Worm (Caenorhabditis elegans) whole organism, L2 larva: ENCODE measurements around the gene rpb-2.

ENCODE experiments used
- C34F6.9 ChIP-seq: fragments of 150-350 bp; optimal IDR thresholded peaks from 2 replicates; lab custom pipeline; 2014; ENCODE audit warnings: missing biosample characterization, missing genetic modification characterization
- F13H6.1 ChIP-seq: sonication (generic microtip); optimal IDR thresholded peaks from 2 replicates; lab custom pipeline; 2016; ENCODE audit warnings: missing genetic modification characterization, missing compliant biosample characterization
- R02D3.7 ChIP-seq: fragments of 150-350 bp; optimal IDR thresholded peaks from 2 replicates; lab custom pipeline; 2014; ENCODE audit warnings: missing biosample characterization, missing genetic modification characterization
- ZK546.5 ChIP-seq: sonication (generic microtip); optimal IDR thresholded peaks from 2 replicates; lab custom pipeline; 2017; ENCODE audit warnings: missing biosample characterization, missing genetic modification characterization
- aly-2 ChIP-seq: fragments of 150-350 bp; optimal IDR thresholded peaks from 2 replicates; lab custom pipeline; 2014; ENCODE audit warnings: missing biosample characterization, missing genetic modification characterization
- ama-1 ChIP-seq: fragments of 150-350 bp; optimal IDR thresholded peaks from 2 replicates; lab custom pipeline; 2018; ENCODE audit warnings: inconsistent platforms
- blmp-1 ChIP-seq: sonication (generic microtip); optimal IDR thresholded peaks from 2 replicates; lab custom pipeline; 2017; ENCODE audit warnings: missing genetic modification characterization, mild to moderate bottlenecking, missing compliant biosample characterization, antibody characterized with exemption, moderate library complexity; ENCODE audit not compliant: insufficient read depth
- ceh-82 ChIP-seq: fragments of 150-350 bp; optimal IDR thresholded peaks from 2 replicates; lab custom pipeline; 2014; ENCODE audit warnings: missing biosample characterization, missing genetic modification characterization
- crh-2 ChIP-seq: sonication (generic microtip); optimal IDR thresholded peaks from 2 replicates; lab custom pipeline; 2017; ENCODE audit warnings: missing biosample characterization, missing genetic modification characterization
- dmd-4 ChIP-seq: sonication (generic microtip); optimal IDR thresholded peaks from 2 replicates; lab custom pipeline; 2017; ENCODE audit warnings: missing biosample characterization, missing genetic modification characterization
- egl-27 ChIP-seq: sonication (generic microtip); optimal IDR thresholded peaks from 3 replicates; lab custom pipeline; 2017; ENCODE audit warnings: missing biosample characterization, missing genetic modification reagents, missing genetic modification characterization
- elt-1 ChIP-seq: fragments of 150-350 bp; optimal IDR thresholded peaks from 2 replicates; lab custom pipeline; 2014; ENCODE audit warnings: missing biosample characterization, missing genetic modification characterization
- elt-3 ChIP-seq: sonication (generic microtip); optimal IDR thresholded peaks from 2 replicates; lab custom pipeline; 2017; ENCODE audit warnings: missing biosample characterization, missing genetic modification characterization
- fos-1 ChIP-seq: fragments of 150-350 bp; optimal IDR thresholded peaks from 2 replicates; lab custom pipeline; 2014; ENCODE audit warnings: missing biosample characterization, missing genetic modification characterization
- gmeb-1 ChIP-seq: fragments of 150-350 bp; optimal IDR thresholded peaks from 2 replicates; lab custom pipeline; 2014; ENCODE audit warnings: missing biosample characterization, missing genetic modification characterization
- lin-11 ChIP-seq: fragments of 150-350 bp; sonication (generic microtip); optimal IDR thresholded peaks from 2 replicates; lab custom pipeline; 2014; ENCODE audit warnings: missing biosample characterization, missing genetic modification characterization, inconsistent platforms, mixed read lengths
- lin-13 ChIP-seq: fragments of 150-350 bp; optimal IDR thresholded peaks from 2 replicates; lab custom pipeline; 2014; ENCODE audit warnings: missing biosample characterization, missing genetic modification reagents, missing genetic modification characterization
- lin-39 ChIP-seq: fragments of 150-350 bp; optimal IDR thresholded peaks from 2 replicates; lab custom pipeline; 2014; ENCODE audit warnings: missing biosample characterization, missing genetic modification reagents, missing genetic modification characterization
- lsy-2 ChIP-seq, 2 experiments: fragments of 150-350 bp in 1 of 2; sonication (generic microtip) in 1 of 2; optimal IDR thresholded peaks; 2 replicates each; lab custom pipeline; 2014 to 2017; ENCODE audit warnings: missing biosample characterization in 2 of 2, missing genetic modification characterization in 2 of 2
- mab-5 ChIP-seq: fragments of 150-350 bp; optimal IDR thresholded peaks from 2 replicates; lab custom pipeline; 2014; ENCODE audit warnings: missing biosample characterization, missing genetic modification characterization
- mbf-1 ChIP-seq: sonication (generic microtip); optimal IDR thresholded peaks from 2 replicates; lab custom pipeline; 2017; ENCODE audit warnings: missing biosample characterization, missing genetic modification characterization
- mdl-1 ChIP-seq, 2 experiments: fragments of 150-350 bp in 1 of 2; sonication (generic microtip) in 1 of 2; optimal IDR thresholded peaks; 2 replicates each; lab custom pipeline; 2017; ENCODE audit warnings: missing biosample characterization in 2 of 2, missing genetic modification characterization in 2 of 2
- nhr-10 ChIP-seq: sonication (generic microtip); optimal IDR thresholded peaks from 2 replicates; lab custom pipeline; 2017; ENCODE audit warnings: missing biosample characterization, missing genetic modification characterization
- nhr-11 ChIP-seq: fragments of 150-350 bp; optimal IDR thresholded peaks from 2 replicates; lab custom pipeline; 2014; ENCODE audit warnings: missing biosample characterization, missing genetic modification characterization
- nhr-12 ChIP-seq: fragments of 150-350 bp; optimal IDR thresholded peaks from 2 replicates; lab custom pipeline; 2014; ENCODE audit warnings: missing biosample characterization, missing genetic modification characterization
- nhr-129 ChIP-seq: fragments of 150-350 bp; optimal IDR thresholded peaks from 2 replicates; lab custom pipeline; 2014; ENCODE audit warnings: missing biosample characterization, missing genetic modification characterization
- nhr-23 ChIP-seq: fragments of 150-350 bp; optimal IDR thresholded peaks from 2 replicates; lab custom pipeline; 2014; ENCODE audit warnings: missing biosample characterization, missing genetic modification reagents, missing genetic modification characterization
- nhr-237 ChIP-seq: fragments of 150-350 bp; optimal IDR thresholded peaks from 2 replicates; lab custom pipeline; 2014; ENCODE audit warnings: missing biosample characterization, missing genetic modification characterization
- sem-4 ChIP-seq: fragments of 150-350 bp; optimal IDR thresholded peaks from 2 replicates; lab custom pipeline; 2014; ENCODE audit warnings: missing biosample characterization, missing genetic modification reagents, missing genetic modification characterization
- skn-1 ChIP-seq: sonication (generic microtip); optimal IDR thresholded peaks from 2 replicates; lab custom pipeline; 2017; ENCODE audit warnings: missing biosample characterization, missing genetic modification characterization
- sma-3 ChIP-seq: sonication (generic microtip); optimal IDR thresholded peaks from 2 replicates; lab custom pipeline; 2016; ENCODE audit warnings: missing genetic modification reagents, missing genetic modification characterization, missing compliant biosample characterization
- sma-9 ChIP-seq, 2 experiments: fragments of 150-350 bp in 1 of 2; sonication (generic microtip) in 1 of 2; optimal IDR thresholded peaks; 2 replicates each; lab custom pipeline; 2014 to 2016; ENCODE audit warnings: missing genetic modification characterization in 2 of 2, mild to moderate bottlenecking in 1 of 2, missing biosample characterization in 1 of 2, missing compliant biosample characterization in 1 of 2, missing genetic modification reagents in 1 of 2, moderate library complexity in 1 of 2
- snpc-4 ChIP-seq: fragments of 150-350 bp; optimal IDR thresholded peaks from 2 replicates; lab custom pipeline; 2014; ENCODE audit warnings: missing biosample characterization, missing genetic modification characterization
- unc-55 ChIP-seq: fragments of 150-350 bp; sonication (generic microtip); optimal IDR thresholded peaks from 3 replicates; lab custom pipeline; 2014; ENCODE audit warnings: missing biosample characterization, missing genetic modification reagents, missing genetic modification characterization
- unc-62 ChIP-seq: fragments of 150-350 bp; optimal IDR thresholded peaks from 2 replicates; lab custom pipeline; 2014; ENCODE audit warnings: missing biosample characterization, missing genetic modification reagents, missing genetic modification characterization
- zag-1 ChIP-seq: fragments of 150-350 bp; optimal IDR thresholded peaks from 2 replicates; lab custom pipeline; 2014; ENCODE audit warnings: missing biosample characterization, missing genetic modification characterization
- ztf-1 ChIP-seq: fragments of 200-800 bp; sonication (Bioruptor generic); conservative IDR thresholded peaks from 2 replicates; pipeline ENCODE4 v1.3.6; 2022; ENCODE audit warnings: missing genetic modification characterization, missing compliant biosample characterization
- ztf-4 ChIP-seq: fragments of 150-350 bp; optimal IDR thresholded peaks from 2 replicates; lab custom pipeline; 2014; ENCODE audit warnings: missing biosample characterization, missing genetic modification characterization

The rpb-2 gene

DNA sequence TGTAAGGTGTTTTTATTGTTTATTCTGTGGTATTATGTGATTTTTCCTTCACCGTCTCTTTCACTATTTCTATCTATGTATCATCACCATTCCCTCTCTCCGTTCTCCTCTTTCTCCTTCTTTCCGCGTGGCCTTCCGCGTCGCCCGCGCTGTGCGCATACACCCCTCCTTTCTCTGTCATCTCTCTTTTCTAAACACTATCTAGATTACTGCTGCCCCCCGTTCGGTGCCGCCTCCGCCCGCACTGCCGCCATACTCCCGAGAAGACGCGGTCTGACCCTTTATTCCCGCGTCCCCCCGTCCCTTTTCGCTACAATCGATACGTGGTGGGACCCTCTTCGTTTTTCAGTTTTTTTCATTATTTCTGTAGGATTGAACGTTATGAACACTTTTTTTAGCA is 9.3 kb downstream of the rpb-2 start:
- TF ChIP-seq gmeb-1 (no peak), nhr-23 (tag; lab: Kevin White, UChicago) (no peak), nhr-237 (tag; lab: Kevin White, UChicago) (no peak), lin-11 (tag; lab: Kevin White, UChicago) (no peak), nhr-12 (no peak)

DNA sequence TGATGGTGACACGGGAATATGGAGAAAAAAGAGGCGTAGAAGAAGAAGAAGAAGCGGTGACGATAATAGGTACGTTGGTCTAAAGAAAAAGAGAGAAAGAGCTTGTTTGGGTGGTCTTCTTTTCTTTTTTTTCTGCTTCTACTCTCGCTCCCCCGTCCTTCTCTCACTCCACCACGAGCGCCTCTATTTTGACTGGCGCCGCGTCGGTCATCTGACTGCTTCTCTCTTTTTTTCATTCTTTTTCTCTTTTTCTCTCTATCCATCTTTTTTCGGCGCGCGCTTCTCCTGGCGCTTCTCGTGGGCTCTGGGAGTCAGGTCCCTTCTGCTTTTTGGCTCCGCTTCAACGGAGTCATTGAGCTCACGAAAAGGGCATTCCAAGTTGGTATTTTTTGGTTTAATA is 11.0 kb downstream of the rpb-2 start:
- TF ChIP-seq blmp-1 (tag; lab: Kevin White, UChicago), result no peak
- peak; percentile 22 for TF ChIP-seq crh-2 (tag; lab: Kevin White, UChicago)
- TF ChIP-seq sem-4, result peak; percentile 6
- TF ChIP-seq ZK546.5 (tag; lab: Kevin White, UChicago), result no peak
- peak; percentile 30 for TF ChIP-seq nhr-129
- peak; percentile 68 for TF ChIP-seq zag-1 (tag; lab: Kevin White, UChicago)
- TF ChIP-seq unc-55 (GFP tag; lab: Kevin White, UChicago), result peak; percentile 65
- TF ChIP-seq C34F6.9 (tag; lab: Kevin White, UChicago), result peak; percentile 69
- no peak for TF ChIP-seq unc-62 (GFP tag; lab: Kevin White, UChicago)
- peak; percentile 57 for TF ChIP-seq F13H6.1 (tag; lab: Kevin White, UChicago)
- TF ChIP-seq mbf-1 (tag; lab: Kevin White, UChicago), result no peak
- no peak for TF ChIP-seq snpc-4 (tag; lab: Kevin White, UChicago)
- no peak for TF ChIP-seq lin-13 (GFP tag; lab: Kevin White, UChicago)
- no peak for TF ChIP-seq ceh-82 (tag; lab: Kevin White, UChicago)
- peak; percentile 33 for TF ChIP-seq lin-11 (tag; lab: Kevin White, UChicago)
- peak; percentile 13 to 37 for TF ChIP-seq mdl-1 (tag; optimal IDR thresholded peaks at IDR 0.05; lab: Kevin White, UChicago)
- TF ChIP-seq lsy-2 (tag; optimal IDR thresholded peaks at IDR 0.05; lab: Kevin White, UChicago), result peak in 1 of 2 experiments; percentile 51
- TF ChIP-seq skn-1, result no peak
- TF ChIP-seq elt-1 (tag; lab: Kevin White, UChicago), result no peak
- TF ChIP-seq sma-9 (GFP tag; optimal IDR thresholded peaks at IDR 0.05; lab: Kevin White, UChicago), result peak; percentile 25
- TF ChIP-seq sma-9 (tag; optimal IDR thresholded peaks at IDR 0.05; lab: Kevin White, UChicago), result no peak

DNA sequence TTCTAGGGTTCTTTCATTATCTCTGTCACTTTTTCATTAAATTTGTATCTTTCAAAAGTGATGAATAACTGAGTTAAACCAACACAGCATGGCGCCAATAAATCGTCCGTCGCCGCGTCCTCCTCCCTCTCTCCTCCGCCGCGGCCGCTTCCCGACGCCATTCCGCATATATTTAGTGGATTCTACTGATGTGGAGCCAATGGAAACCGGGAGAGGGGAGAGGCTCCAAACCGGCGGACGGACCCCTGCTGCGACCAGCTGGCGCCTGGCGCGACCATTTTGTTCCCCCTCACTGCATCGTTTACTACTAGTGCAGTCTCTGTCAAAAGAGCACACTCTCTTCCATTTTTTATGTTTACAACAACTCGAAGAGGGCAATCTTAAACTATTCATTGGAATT is 11.8 kb downstream of the rpb-2 start:
- TF ChIP-seq gmeb-1 (no peak), R02D3.7 (tag; lab: Kevin White, UChicago) (no peak), ztf-4 (tag; lab: Kevin White, UChicago) (no peak), aly-2 (tag; lab: Kevin White, UChicago) (no peak), ztf-1 (GFP tag; lab: Robert Waterston, UW) (no peak), egl-27 (no peak), C34F6.9 (tag; lab: Kevin White, UChicago) (peak; percentile 20), unc-55 (GFP tag; lab: Kevin White, UChicago) (no peak), lin-13 (GFP tag; lab: Kevin White, UChicago) (no peak), sma-3 (GFP tag; lab: Kevin White, UChicago) (no peak), dmd-4 (tag; lab: Kevin White, UChicago) (no peak), mab-5 (tag; lab: Kevin White, UChicago) (no peak), nhr-10 (tag; lab: Kevin White, UChicago) (no peak), F13H6.1 (tag; lab: Kevin White, UChicago) (no peak), lsy-2 (tag; optimal IDR thresholded peaks at IDR 0.05; lab: Kevin White, UChicago) (peak in 1 of 2 experiments; percentile 25)

DNA sequence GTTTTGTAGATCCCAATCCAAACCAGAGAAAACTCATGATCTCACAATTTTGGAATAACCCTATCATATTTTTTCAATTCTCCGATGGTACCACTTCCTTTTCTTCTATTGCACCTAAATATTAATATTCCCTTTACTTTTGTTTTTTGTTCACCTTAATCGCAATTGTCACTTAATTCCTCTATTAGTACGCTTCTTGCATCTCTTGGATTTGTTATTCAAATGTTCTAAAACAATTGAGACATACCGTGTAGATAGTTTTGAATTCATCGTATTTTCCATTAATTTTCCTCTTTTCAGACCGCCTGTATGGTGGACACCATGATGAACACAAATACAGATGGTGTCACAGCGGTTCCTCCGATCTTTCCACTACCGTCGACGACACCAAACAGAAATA is 12.5 kb downstream of the rpb-2 start, which contains the start of gene flh-2:
Gene flh-2 (plus strand): TSS at position 301 of the 400 bp plus-strand sequence.
- TF ChIP-seq nhr-11 (tag; lab: Kevin White, UChicago), result no peak
- TF ChIP-seq fos-1 (tag; lab: Kevin White, UChicago), result no peak
- no peak for TF ChIP-seq lin-11 (tag; lab: Kevin White, UChicago)
- TF ChIP-seq sma-9 (GFP tag; optimal IDR thresholded peaks at IDR 0.05; lab: Kevin White, UChicago), result no peak
- TF ChIP-seq sma-9 (tag; optimal IDR thresholded peaks at IDR 0.05; lab: Kevin White, UChicago), result no peak
- no peak for TF ChIP-seq unc-55 (GFP tag; lab: Kevin White, UChicago)
- TF ChIP-seq nhr-23 (tag; lab: Kevin White, UChicago), result no peak
- TF ChIP-seq ZK546.5 (tag; lab: Kevin White, UChicago), result no peak
- TF ChIP-seq mab-5 (tag; lab: Kevin White, UChicago), result no peak
- TF ChIP-seq ceh-82 (tag; lab: Kevin White, UChicago), result no peak
- TF ChIP-seq aly-2 (tag; lab: Kevin White, UChicago), result no peak
- TF ChIP-seq elt-3 (tag; lab: Kevin White, UChicago), result no peak
- no peak for TF ChIP-seq skn-1
- no peak for TF ChIP-seq lin-39
- no peak for TF ChIP-seq ztf-4 (tag; lab: Kevin White, UChicago)
- no peak for TF ChIP-seq nhr-129
- no peak for TF ChIP-seq nhr-237 (tag; lab: Kevin White, UChicago)
- TF ChIP-seq ama-1 (lab: Kevin White, UChicago), result no peak
